Worm (Caenorhabditis elegans) whole organism, midembryonic: Measurements from ENCODE around the gene acr-8.

Experiments
- cog-1 ChIP-seq: sonication (generic microtip); optimal IDR thresholded peaks from 2 replicates; lab custom pipeline; 2016; ENCODE audit warnings: missing genetic modification characterization, missing compliant biosample characterization
- flt-1 ChIP-seq: fragments of 200-800 bp; sonication (Bioruptor generic); IDR thresholded peaks from 2 replicates; pipeline ENCODE4 v1.3.6; 2022; ENCODE audit warnings: missing genetic modification characterization, missing compliant biosample characterization
- klf-2 ChIP-seq: fragments of 200-800 bp; sonication (Bioruptor generic); conservative IDR thresholded peaks from 2 replicates; pipeline ENCODE4 v1.3.6; 2022; ENCODE audit warnings: missing genetic modification reagents, missing genetic modification characterization, missing compliant biosample characterization
- med-1 ChIP-seq: sonication (generic microtip); optimal IDR thresholded peaks from 2 replicates; lab custom pipeline; 2017; ENCODE audit warnings: missing genetic modification characterization, mild to moderate bottlenecking, missing compliant biosample characterization, antibody characterized with exemption, missing genetic modification reagents; ENCODE audit not compliant: insufficient read depth
- ref-1 ChIP-seq: fragments of 200-800 bp; sonication (Bioruptor generic); conservative IDR thresholded peaks from 2 replicates; pipeline ENCODE4 v1.3.6; 2022; ENCODE audit warnings: missing genetic modification reagents, missing genetic modification characterization, missing compliant biosample characterization
- tab-1 ChIP-seq: fragments of 200-800 bp; sonication (Bioruptor generic); IDR thresholded peaks from 2 replicates; pipeline ENCODE4 v1.3.6; 2022; ENCODE audit warnings: missing genetic modification characterization, missing compliant biosample characterization
- ztf-29 ChIP-seq: fragments of 200-800 bp; sonication (Bioruptor generic); IDR thresholded peaks from 2 replicates; pipeline ENCODE4 v1.3.6; 2022; ENCODE audit warnings: missing genetic modification reagents, missing genetic modification characterization, missing compliant biosample characterization

ce11 chrX:10392792-10393191 is 19.7 kb upstream of the acr-8 start:
- TF ChIP-seq klf-2 (no peak), ref-1 (GFP tag; lab: Robert Waterston, UW) (no peak), cog-1 (no peak), ztf-29 (GFP tag; lab: Robert Waterston, UW) (no peak), med-1 (GFP tag; lab: Kevin White, UChicago) (no peak), flt-1 (GFP tag; lab: Robert Waterston, UW) (no peak), tab-1 (no peak)
